Fruit fly (Drosophila melanogaster): ENCODE results near the gene RfC4.

- TF ChIP-seq Hr4 (GFP tag; optimal IDR thresholded peaks at IDR 0.05) (peak; percentile 29), CG11902 (GFP tag; optimal IDR thresholded peaks at IDR 0.05) (peak; percentile 38), Sox14 (GFP tag; optimal IDR thresholded peaks at IDR 0.05) (peak; percentile 51), topi (GFP tag; optimal IDR thresholded peaks at IDR 0.05) (peak; percentile 70), CG8119 (GFP tag; IDR thresholded peaks at IDR 0.05) (0 out of 3 replicates have a peak, but pooled peaks have one; percentile 34), Blimp-1 (GFP tag; optimal IDR thresholded peaks at IDR 0.05) (no peak)
These were observed 22.5 kb upstream of the RfC4 start for dm6 chr3L:4158361-4158760.

Data from whole organism, prepupa.